Fruit fly (Drosophila melanogaster) whole organism: Measurements from ENCODE around the gene CG15403.

Experiments
- CG8478 ChIP-seq: fragments of >200 bp; optimal IDR thresholded peaks from 2 replicates; lab custom pipeline; 2018; ENCODE audit warnings: inconsistent platforms
- Dll ChIP-seq: fragments of >200 bp; optimal IDR thresholded peaks from 2 replicates; lab custom pipeline; 2017
- EcR ChIP-seq, 2 experiments: fragments of >200 bp; optimal IDR thresholded peaks; 2 replicates each; lab custom pipeline; 2017; ENCODE audit warnings: missing biosample characterization in 2 of 2, missing genetic modification characterization in 2 of 2, missing genetic modification reagents in 2 of 2
- pan ChIP-seq: fragments of >200 bp; optimal IDR thresholded peaks from 2 replicates; lab custom pipeline; 2017
- psq ChIP-seq: fragments of >200 bp; optimal IDR thresholded peaks from 2 replicates; lab custom pipeline; 2017
- usp ChIP-seq: fragments of >200 bp; optimal IDR thresholded peaks from 2 replicates; lab custom pipeline; 2017; ENCODE audit warnings: missing biosample characterization, missing genetic modification characterization, mixed read lengths

The CG15403 gene

DNA sequence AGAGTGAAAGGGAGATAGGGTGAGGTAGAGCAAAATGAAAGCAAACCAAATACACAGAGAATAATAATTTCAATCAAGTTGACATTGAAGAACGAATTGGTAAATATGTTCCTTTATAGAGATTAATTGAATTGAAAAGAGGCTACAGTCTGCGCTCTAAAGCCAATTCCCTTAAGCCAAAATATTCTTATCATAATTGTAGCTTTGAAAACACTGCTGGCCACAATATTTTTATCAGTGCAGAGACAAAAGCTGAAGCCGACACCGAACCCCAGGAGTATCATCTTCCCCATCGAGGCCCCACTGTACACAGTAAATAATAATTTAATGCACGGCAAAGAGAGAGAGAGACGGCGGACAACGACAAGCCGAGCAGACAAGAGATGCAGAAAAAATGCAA, 22.5 kb upstream of the CG15403 start:
- no peak for TF ChIP-seq CG8478 (lab: Kevin White, UChicago)
- TF ChIP-seq psq (lab: Kevin White, UChicago), result no peak
- no peak for TF ChIP-seq Dll (lab: Kevin White, UChicago)
- no peak for TF ChIP-seq EcR (GFP tag; optimal IDR thresholded peaks at IDR 0.05; lab: Kevin White, UChicago)
- no peak for TF ChIP-seq usp (GFP tag; lab: Kevin White, UChicago)
- TF ChIP-seq pan (lab: Kevin White, UChicago), result no peak

DNA sequence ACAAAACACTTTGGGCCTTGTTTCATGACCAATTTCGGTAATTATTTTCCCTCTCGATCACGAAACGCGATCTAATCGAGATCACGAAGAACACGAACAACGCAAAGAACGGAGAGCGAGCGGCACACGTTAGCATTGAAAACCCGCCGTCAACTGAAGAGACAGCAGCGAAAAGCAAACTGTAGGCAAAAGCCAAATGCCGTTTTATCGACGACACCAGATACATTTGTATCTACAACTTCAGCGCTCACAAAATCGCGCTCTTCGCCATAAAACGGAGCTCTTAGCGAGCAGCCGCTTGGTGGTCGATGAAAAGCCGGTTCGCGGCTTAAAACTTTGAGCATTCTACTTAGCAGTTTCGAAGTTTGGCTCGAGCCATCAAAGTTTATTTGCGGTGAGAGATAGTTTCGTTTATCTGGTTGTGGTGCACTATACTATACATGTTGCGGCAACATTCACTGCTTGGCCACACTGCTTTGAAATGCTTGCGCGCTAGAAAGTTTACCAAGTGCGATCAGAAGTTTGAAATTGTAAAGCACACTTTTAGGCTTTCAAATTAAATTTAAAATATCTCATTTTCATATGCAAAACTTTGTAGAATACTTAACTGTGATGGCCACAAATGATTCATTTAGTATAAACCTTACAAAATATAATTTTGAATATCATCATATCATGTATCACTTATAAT, 20.3 kb upstream of the CG15403 start:
- TF ChIP-seq usp (GFP tag; lab: Kevin White, UChicago) (no peak), pan (lab: Kevin White, UChicago) (no peak), EcR (GFP tag; optimal IDR thresholded peaks at IDR 0.05; lab: Kevin White, UChicago) (no peak), psq (lab: Kevin White, UChicago) (no peak), CG8478 (lab: Kevin White, UChicago) (no peak)

DNA sequence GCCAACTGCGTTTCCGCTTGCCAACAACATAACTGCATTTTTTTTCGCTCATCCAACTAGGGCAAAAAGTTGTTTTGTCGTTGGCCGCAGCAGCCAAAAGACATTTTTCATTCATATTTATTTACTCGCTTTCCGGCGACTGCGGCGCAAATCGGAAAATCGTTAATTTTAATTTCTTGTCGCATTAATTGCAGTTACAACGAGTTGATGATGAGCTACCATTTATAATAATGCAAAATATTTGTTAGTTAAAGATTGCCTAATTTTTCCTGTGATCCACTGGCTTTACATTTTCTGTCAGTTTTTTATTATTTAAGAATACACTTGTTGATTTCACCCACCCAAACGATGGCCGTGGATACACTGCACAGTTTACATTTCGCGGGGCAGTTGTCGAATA, 19.1 kb upstream of the CG15403 start, which contains the start of gene PpD6:
Gene PpD6 (plus strand): TSS at position 301 of the 400 bp plus-strand sequence.
- TF ChIP-seq pan (lab: Kevin White, UChicago), result no peak
- TF ChIP-seq usp (GFP tag; lab: Kevin White, UChicago), result no peak

DNA sequence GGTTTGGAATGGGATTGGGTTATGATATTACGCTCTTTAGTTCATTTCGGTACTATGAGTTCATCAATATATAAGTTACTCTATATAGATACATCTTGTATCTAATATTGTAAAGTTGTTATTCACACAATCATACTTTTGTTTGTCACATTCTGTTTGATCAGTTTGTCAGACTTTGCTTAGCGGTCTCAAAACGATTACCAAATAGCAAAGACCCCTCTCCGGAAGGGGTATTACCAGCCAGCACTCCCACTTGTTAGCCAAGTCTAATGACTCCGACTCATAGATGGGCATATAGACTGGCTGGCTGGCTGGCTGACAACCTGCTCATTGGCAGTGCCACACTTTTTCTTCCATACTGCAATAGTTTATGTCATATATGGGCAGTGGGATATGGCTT, 14.3 kb upstream of the CG15403 start:
- TF ChIP-seq EcR (GFP tag; optimal IDR thresholded peaks at IDR 0.05; lab: Kevin White, UChicago), result no peak
- TF ChIP-seq pan (lab: Kevin White, UChicago), result no peak
- no peak for TF ChIP-seq psq (lab: Kevin White, UChicago)
- no peak for TF ChIP-seq usp (GFP tag; lab: Kevin White, UChicago)
- no peak for TF ChIP-seq CG8478 (lab: Kevin White, UChicago)

DNA sequence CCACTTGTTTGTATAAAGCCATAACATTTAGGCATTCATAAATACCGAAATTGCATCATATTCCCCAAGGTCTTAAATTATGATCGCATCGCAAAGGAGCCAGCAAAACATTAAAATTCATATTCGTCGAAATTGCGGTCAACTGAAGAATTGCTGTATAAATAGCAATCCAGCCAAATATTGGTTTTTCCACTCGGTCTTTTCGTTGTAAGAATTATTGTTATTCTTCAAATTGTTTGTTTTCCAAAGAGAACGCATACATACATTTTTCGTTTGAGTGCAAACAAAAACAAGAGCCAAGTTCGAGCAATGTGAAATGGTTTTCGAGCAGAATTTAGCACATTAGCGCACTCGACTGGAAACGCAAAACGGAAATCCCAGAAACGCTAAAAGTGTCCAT, 13.5 kb upstream of the CG15403 start:
- no peak for TF ChIP-seq pan (lab: Kevin White, UChicago)
- no peak for TF ChIP-seq psq (lab: Kevin White, UChicago)
- no peak for TF ChIP-seq CG8478 (lab: Kevin White, UChicago)
- no peak for TF ChIP-seq EcR (GFP tag; optimal IDR thresholded peaks at IDR 0.05; lab: Kevin White, UChicago)
- TF ChIP-seq Dll (lab: Kevin White, UChicago), result no peak
- TF ChIP-seq usp (GFP tag; lab: Kevin White, UChicago), result no peak

DNA sequence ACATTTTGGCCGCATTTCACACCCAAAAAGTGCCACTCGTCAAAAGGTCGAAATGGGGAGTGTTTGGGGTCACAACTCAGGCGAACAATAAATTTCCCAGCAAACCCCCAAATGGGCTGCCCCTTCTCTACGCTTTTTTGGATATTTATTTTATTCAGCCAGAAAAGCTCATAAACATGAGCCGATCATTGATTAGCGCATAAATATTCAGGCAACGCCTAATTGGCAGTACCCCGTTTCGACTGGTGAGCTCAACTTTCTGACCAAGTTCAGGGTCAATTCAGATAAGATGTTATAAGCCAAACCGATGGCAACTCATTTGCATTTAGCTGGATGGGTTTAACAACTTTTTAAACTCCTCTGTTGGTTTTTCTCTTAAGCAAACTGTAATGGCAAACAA, 8.8 kb upstream of the CG15403 start:
- TF ChIP-seq EcR (GFP tag; optimal IDR thresholded peaks at IDR 0.05; lab: Kevin White, UChicago) (no peak), CG8478 (lab: Kevin White, UChicago) (no peak), Dll (lab: Kevin White, UChicago) (no peak), pan (lab: Kevin White, UChicago) (no peak), psq (lab: Kevin White, UChicago) (no peak), usp (GFP tag; lab: Kevin White, UChicago) (no peak)

DNA sequence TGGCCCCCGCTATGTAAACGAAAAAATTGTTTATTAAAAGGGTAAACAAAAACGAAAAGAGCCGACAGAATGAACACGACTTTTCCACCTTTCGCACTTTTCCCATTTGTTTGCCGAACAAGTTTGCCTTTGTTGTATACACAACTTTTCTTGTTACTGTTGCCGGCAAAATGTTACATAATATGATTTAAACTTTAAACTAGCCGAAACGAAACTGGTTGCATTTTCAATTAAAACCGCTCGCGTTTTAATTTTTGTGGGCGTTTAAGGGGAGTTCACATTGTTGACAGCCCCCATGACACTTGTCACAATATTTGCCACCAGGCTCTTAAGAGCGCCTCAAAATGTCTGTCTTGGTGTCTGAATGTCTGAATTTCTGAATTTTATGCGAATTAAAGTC, 7.6 kb upstream of the CG15403 start:
- TF ChIP-seq psq (lab: Kevin White, UChicago), result no peak
- TF ChIP-seq usp (GFP tag; lab: Kevin White, UChicago), result no peak
- no peak for TF ChIP-seq Dll (lab: Kevin White, UChicago)
- no peak for TF ChIP-seq pan (lab: Kevin White, UChicago)
- no peak for TF ChIP-seq EcR (GFP tag; optimal IDR thresholded peaks at IDR 0.05; lab: Kevin White, UChicago)
- no peak for TF ChIP-seq CG8478 (lab: Kevin White, UChicago)

DNA sequence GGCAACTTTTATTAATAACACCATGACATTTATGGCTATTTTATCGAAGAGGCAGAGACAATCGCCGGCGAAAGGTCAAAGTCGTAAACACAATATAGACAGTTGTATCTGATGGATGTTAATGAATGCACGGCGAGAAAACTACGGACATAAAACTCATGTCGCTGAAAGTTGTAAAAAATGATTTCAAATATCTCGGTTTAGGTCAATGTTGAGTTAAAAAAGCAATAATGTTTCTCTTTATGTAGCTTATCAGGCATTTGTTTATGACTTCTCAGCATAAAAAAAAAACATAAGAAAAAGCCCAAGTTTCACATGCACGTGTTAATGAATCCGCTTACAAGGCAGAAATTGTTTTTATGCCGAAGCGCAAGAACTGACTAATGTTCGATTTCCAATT, 7.1 kb upstream of the CG15403 start:
- TF ChIP-seq pan (lab: Kevin White, UChicago) (no peak), CG8478 (lab: Kevin White, UChicago) (no peak), Dll (lab: Kevin White, UChicago) (no peak), psq (lab: Kevin White, UChicago) (no peak), EcR (GFP tag; optimal IDR thresholded peaks at IDR 0.05; lab: Kevin White, UChicago) (no peak)

DNA sequence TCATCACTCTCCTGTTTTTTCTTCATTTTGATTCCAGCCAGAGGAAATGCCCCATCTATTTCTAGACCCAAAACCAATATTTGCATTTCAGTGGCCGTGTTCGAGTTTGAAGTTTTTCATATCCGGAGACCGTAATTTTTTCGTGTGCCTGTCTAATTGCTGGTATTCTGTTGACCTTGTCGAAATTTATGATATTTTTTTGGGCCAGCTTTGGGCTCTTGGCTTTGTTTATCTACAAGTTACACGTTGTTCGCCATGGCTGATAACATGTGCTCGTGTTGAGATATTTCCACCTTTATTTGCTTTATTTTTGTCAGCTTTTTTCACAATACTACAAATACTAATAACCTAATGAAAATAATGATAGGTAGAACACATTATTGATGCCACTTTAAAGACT, 6.7 kb upstream of the CG15403 start:
- TF ChIP-seq Dll (lab: Kevin White, UChicago) (no peak), psq (lab: Kevin White, UChicago) (no peak), usp (GFP tag; lab: Kevin White, UChicago) (no peak), pan (lab: Kevin White, UChicago) (no peak), CG8478 (lab: Kevin White, UChicago) (no peak)

DNA sequence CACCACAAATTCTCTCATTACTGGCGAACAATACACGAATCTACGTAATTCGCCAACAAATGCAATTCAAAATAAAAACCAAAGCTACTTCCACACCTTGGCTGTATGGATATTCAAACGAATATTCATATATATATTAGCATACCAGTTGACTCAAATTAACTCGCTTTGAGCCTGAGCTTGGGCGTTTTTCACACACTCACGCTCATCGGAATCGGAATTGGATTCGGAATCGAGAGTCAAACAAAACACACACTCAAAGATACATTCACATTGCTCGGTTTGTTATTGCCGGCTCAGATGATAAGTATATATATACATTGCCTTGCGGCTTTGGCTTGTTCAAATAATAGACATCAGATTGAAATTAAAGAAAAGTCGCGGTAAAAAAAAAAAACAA, 6.2 kb upstream of the CG15403 start:
- TF ChIP-seq CG8478 (lab: Kevin White, UChicago), result no peak
- no peak for TF ChIP-seq EcR (GFP tag; optimal IDR thresholded peaks at IDR 0.05; lab: Kevin White, UChicago)
- TF ChIP-seq Dll (lab: Kevin White, UChicago), result no peak
- no peak for TF ChIP-seq pan (lab: Kevin White, UChicago)
- TF ChIP-seq usp (GFP tag; lab: Kevin White, UChicago), result no peak
- no peak for TF ChIP-seq psq (lab: Kevin White, UChicago)

DNA sequence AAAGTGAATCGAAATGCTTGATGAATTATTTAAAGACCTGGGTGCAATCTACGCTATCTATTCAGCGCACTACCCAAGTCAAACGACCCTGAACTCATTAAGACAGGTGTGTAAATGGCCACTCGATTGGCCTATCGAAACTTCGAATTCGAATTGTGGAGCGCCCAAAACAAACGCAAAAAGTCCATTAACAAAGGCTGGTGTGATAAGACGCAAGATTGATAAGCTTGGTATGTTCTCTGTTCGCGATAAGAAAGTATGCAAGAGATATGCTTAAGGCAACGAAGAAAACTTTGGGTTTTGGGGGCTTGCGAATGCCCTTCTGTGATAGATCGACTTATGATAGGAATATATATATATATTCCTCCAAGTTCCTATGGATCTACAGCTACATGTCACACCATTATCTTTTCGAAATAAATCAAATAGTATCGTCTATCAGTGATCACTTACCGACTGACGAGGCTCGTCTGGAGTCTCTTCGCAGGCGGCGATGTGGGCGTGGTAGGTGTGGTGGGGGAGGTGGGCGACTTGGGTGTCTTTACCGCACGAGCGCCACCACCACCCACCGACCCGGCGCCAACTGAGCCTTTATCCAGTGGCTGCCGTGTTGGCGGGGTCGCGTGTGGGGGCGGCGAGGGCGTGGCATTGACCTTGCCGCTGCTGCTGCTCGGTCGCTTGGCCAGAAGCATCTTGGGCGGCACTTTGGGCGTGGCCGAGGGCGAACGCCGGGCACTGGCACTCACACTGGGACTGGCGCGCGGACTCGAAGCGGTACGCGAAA, 4.7 kb upstream of the CG15403 start:
- TF ChIP-seq usp (GFP tag; lab: Kevin White, UChicago), result no peak
- no peak for TF ChIP-seq psq (lab: Kevin White, UChicago)
- TF ChIP-seq Dll (lab: Kevin White, UChicago), result no peak
- TF ChIP-seq CG8478 (lab: Kevin White, UChicago), result no peak
- no peak for TF ChIP-seq pan (lab: Kevin White, UChicago)
- no peak for TF ChIP-seq EcR (GFP tag; optimal IDR thresholded peaks at IDR 0.05; lab: Kevin White, UChicago)
